Fruit fly (Drosophila melanogaster) S2 (cell line): ENCODE data around the gene hay.

ENCODE experiments used
- CG8478 ChIP-seq: fragments of >200 bp; optimal IDR thresholded peaks from 2 replicates; lab custom pipeline; 2018
- CTCF ChIP-seq, 2 experiments: fragments of >200 bp; optimal IDR thresholded peaks; 2 replicates each; lab custom pipeline; 2018

DNA sequence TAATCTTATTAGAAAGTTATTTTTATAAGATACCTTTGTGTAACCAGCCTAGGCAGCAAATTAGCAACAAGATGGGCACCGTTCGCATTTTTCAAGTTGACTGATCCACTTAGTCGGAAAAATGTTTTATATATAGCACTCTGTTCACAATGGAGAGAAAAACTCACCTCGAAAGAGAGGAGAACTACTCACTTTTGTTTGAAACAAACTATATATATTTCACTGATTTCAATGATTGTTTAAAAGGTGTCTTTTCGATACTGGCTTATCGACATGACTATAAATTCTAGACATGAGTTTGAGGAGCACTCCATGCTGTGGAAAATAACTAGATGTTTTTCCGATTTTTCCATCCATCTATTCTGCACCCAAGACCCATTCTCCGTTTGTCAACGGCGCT is 7.4 kb upstream of the hay start, which contains the start of gene CG42521:
- no peak for TF ChIP-seq CG8478 (lab: Kevin White, UChicago)
- TF ChIP-seq CTCF (optimal IDR thresholded peaks at IDR 0.05; lab: Kevin White, UChicago): no peak
